Worm (Caenorhabditis elegans) whole organism, L1 larva: ENCODE data around the gene lin-25.

Experiments used
- aly-2 ChIP-seq: fragments of 150-350 bp; optimal IDR thresholded peaks from 2 replicates; lab custom pipeline; 2014; ENCODE audit warnings: missing biosample characterization, missing genetic modification characterization
- ama-1 ChIP-seq: fragments of 150-350 bp; optimal IDR thresholded peaks from 2 replicates; lab custom pipeline; 2014
- fos-1 ChIP-seq: fragments of 150-350 bp; optimal IDR thresholded peaks from 2 replicates; lab custom pipeline; 2014; ENCODE audit warnings: missing biosample characterization, missing genetic modification characterization
- lin-13 ChIP-seq: fragments of 150-350 bp; optimal IDR thresholded peaks from 2 replicates; lab custom pipeline; 2014; ENCODE audit warnings: missing biosample characterization, missing genetic modification reagents, missing genetic modification characterization
- lin-39 ChIP-seq: fragments of 150-350 bp; optimal IDR thresholded peaks from 2 replicates; lab custom pipeline; 2014; ENCODE audit warnings: missing biosample characterization, missing genetic modification reagents, missing genetic modification characterization
- nhr-77 ChIP-seq: fragments of 150-350 bp; optimal IDR thresholded peaks from 2 replicates; lab custom pipeline; 2014; ENCODE audit warnings: missing biosample characterization, missing genetic modification characterization
- pqm-1 ChIP-seq: sonication (generic microtip); optimal IDR thresholded peaks from 3 replicates; lab custom pipeline; 2017; ENCODE audit warnings: missing biosample characterization, missing genetic modification characterization
- unc-130 ChIP-seq: fragments of 150-350 bp; optimal IDR thresholded peaks from 2 replicates; lab custom pipeline; 2017; ENCODE audit warnings: missing biosample characterization, missing genetic modification characterization, inconsistent platforms

ce11 chrV:12670607-12671006 is 20.9 kb downstream of the lin-25 start, which contains the start of gene srx-116:
- no peak for TF ChIP-seq pqm-1
- no peak for TF ChIP-seq fos-1 (tag; lab: Kevin White, UChicago)
- TF ChIP-seq lin-39 (tag; lab: Kevin White, UChicago), result no peak
- no peak for TF ChIP-seq unc-130 (tag; lab: Kevin White, UChicago)
- no peak for TF ChIP-seq nhr-77 (tag; lab: Kevin White, UChicago)
- no peak for TF ChIP-seq lin-13 (GFP tag; lab: Kevin White, UChicago)
- no peak for TF ChIP-seq aly-2
- no peak for TF ChIP-seq ama-1 (lab: Kevin White, UChicago)
